Fruit fly (Drosophila melanogaster) whole organism, embryonic: ENCODE data around the gene CG14282.

Experiments used
- BtbVII ChIP-seq: fragments of 200-800 bp; sonication (Bioruptor generic); optimal IDR thresholded peaks from 3 replicates; lab custom pipeline; 2017; ENCODE audit warnings: missing biosample characterization, mild to moderate bottlenecking, missing genetic modification characterization
- Bteb2 ChIP-seq: fragments of 200-800 bp; sonication (Bioruptor generic); optimal IDR thresholded peaks from 2 replicates; lab custom pipeline; 2016; ENCODE audit warnings: missing biosample characterization, missing genetic modification characterization
- CG1024 ChIP-seq: fragments of 200-800 bp; sonication (Bioruptor generic); IDR thresholded peaks from 2 replicates; pipeline ENCODE4 v1.3.6; 2022; ENCODE audit warnings: missing biosample characterization, missing genetic modification characterization
- CG10267 ChIP-seq: fragments of 200-800 bp; sonication (Bioruptor generic); optimal IDR thresholded peaks from 2 replicates; lab custom pipeline; 2018; ENCODE audit warnings: missing biosample characterization, mild to moderate bottlenecking, missing genetic modification characterization, moderate library complexity
- CG10321 ChIP-seq: fragments of 200-800 bp; sonication (Bioruptor generic); IDR thresholded peaks from 2 replicates; pipeline ENCODE4 v1.3.6; 2022; ENCODE audit warnings: missing biosample characterization, missing genetic modification characterization
- CG11560 ChIP-seq: fragments of 200-800 bp; sonication (Bioruptor generic); IDR thresholded peaks from 3 replicates; pipeline ENCODE4 v1.3.6; 2022; ENCODE audit warnings: missing biosample characterization, missing genetic modification characterization
- CG11723 ChIP-seq: fragments of 200-800 bp; sonication (Bioruptor generic); optimal IDR thresholded peaks from 2 replicates; lab custom pipeline; 2017; ENCODE audit warnings: missing biosample characterization, mild to moderate bottlenecking, missing genetic modification characterization
- CG13296 ChIP-seq: fragments of 200-800 bp; sonication (Bioruptor generic); optimal IDR thresholded peaks from 3 replicates; lab custom pipeline; 2018; ENCODE audit warnings: missing biosample characterization, mild to moderate bottlenecking, missing genetic modification characterization
- CG14441 ChIP-seq: fragments of 200-800 bp; sonication (Bioruptor generic); IDR thresholded peaks from 2 replicates; pipeline ENCODE4 v1.3.6; 2022; ENCODE audit warnings: missing biosample characterization, missing genetic modification characterization
- CG17359 ChIP-seq: fragments of 200-800 bp; sonication (Bioruptor generic); optimal IDR thresholded peaks from 3 replicates; lab custom pipeline; 2018; ENCODE audit warnings: missing biosample characterization, mild to moderate bottlenecking, missing genetic modification characterization, moderate library complexity
- CG18599 ChIP-seq: fragments of 200-800 bp; sonication (Bioruptor generic); optimal IDR thresholded peaks from 3 replicates; lab custom pipeline; 2017; ENCODE audit warnings: missing biosample characterization, missing genetic modification characterization, mild to moderate bottlenecking, moderate library complexity, missing genetic modification reagents
- CG32772 ChIP-seq: fragments of 200-800 bp; sonication (Bioruptor generic); IDR thresholded peaks from 2 replicates; pipeline ENCODE4 v1.3.6; 2022; ENCODE audit warnings: missing biosample characterization, missing genetic modification characterization
- CG3281 ChIP-seq: fragments of 200-800 bp; sonication (Bioruptor generic); optimal IDR thresholded peaks from 3 replicates; lab custom pipeline; 2017; ENCODE audit warnings: missing biosample characterization, mild to moderate bottlenecking, missing genetic modification characterization
- CG3726 ChIP-seq: fragments of 200-800 bp; sonication (Bioruptor generic); IDR thresholded peaks from 3 replicates; pipeline ENCODE4, ENCODE4 v1.3.6; 2022; ENCODE audit warnings: missing biosample characterization, missing genetic modification characterization
- CG4854 ChIP-seq: fragments of 200-800 bp; sonication (Bioruptor generic); optimal IDR thresholded peaks from 2 replicates; lab custom pipeline; 2016; ENCODE audit warnings: missing biosample characterization, missing genetic modification characterization, inconsistent platforms
- CG6254 ChIP-seq: fragments of 200-800 bp; sonication (Bioruptor generic); optimal IDR thresholded peaks from 3 replicates; lab custom pipeline; 2017; ENCODE audit warnings: mild to moderate bottlenecking, missing biosample characterization, missing genetic modification reagents, missing genetic modification characterization
- CG6765 ChIP-seq: fragments of 200-800 bp; sonication (Bioruptor generic); optimal IDR thresholded peaks from 3 replicates; lab custom pipeline; 2017; ENCODE audit warnings: missing biosample characterization, mild to moderate bottlenecking, missing genetic modification characterization
- CG9876 ChIP-seq: fragments of 200-800 bp; sonication (Bioruptor generic); optimal IDR thresholded peaks from 2 replicates; lab custom pipeline; 2016; ENCODE audit warnings: missing biosample characterization, missing genetic modification characterization
- CoRest ChIP-seq: fragments of 200-800 bp; sonication (Bioruptor generic); optimal IDR thresholded peaks from 3 replicates; lab custom pipeline; 2018; ENCODE audit warnings: missing biosample characterization, mild to moderate bottlenecking, missing genetic modification characterization, moderate library complexity
- CrebB ChIP-seq: fragments of 200-800 bp; sonication (Bioruptor generic); optimal IDR thresholded peaks from 3 replicates; lab custom pipeline; 2018; ENCODE audit warnings: missing biosample characterization, mild to moderate bottlenecking, missing genetic modification characterization
- D ChIP-seq, 2 experiments: fragments of 200-800 bp in 1 of 2; fragments of >200 bp in 1 of 2; sonication (Bioruptor generic) in 1 of 2; optimal IDR thresholded peaks; 2 replicates in 1 of 2; 3 replicates in 1 of 2; lab custom pipeline; 2017; ENCODE audit warnings: mild to moderate bottlenecking in 1 of 2, missing biosample characterization in 1 of 2, missing genetic modification characterization in 1 of 2, missing genetic modification reagents in 1 of 2
- Drgx ChIP-seq: fragments of 200-800 bp; sonication (Bioruptor generic); IDR thresholded peaks from 2 replicates; pipeline ENCODE4 v1.3.6; 2022; ENCODE audit warnings: missing biosample characterization, missing genetic modification characterization
- Fer1 ChIP-seq: fragments of 200-800 bp; sonication (Bioruptor generic); optimal IDR thresholded peaks from 2 replicates; lab custom pipeline; 2017; ENCODE audit warnings: missing biosample characterization, mild to moderate bottlenecking, missing genetic modification characterization
- Hr3 ChIP-seq: fragments of 200-800 bp; sonication (Bioruptor generic); optimal IDR thresholded peaks from 3 replicates; lab custom pipeline; 2016; ENCODE audit warnings: missing biosample characterization, missing genetic modification characterization
- Max ChIP-seq: fragments of 200-800 bp; sonication (Bioruptor generic); optimal IDR thresholded peaks from 2 replicates; lab custom pipeline; 2016; ENCODE audit warnings: missing biosample characterization, mild to moderate bottlenecking, missing genetic modification characterization
- NK7.1 ChIP-seq: fragments of 200-800 bp; sonication (Bioruptor generic); optimal IDR thresholded peaks from 3 replicates; lab custom pipeline; 2016; ENCODE audit warnings: missing biosample characterization, missing genetic modification characterization
- Nf-YA ChIP-seq: fragments of 200-800 bp; sonication (Bioruptor generic); IDR thresholded peaks from 2 replicates; pipeline ENCODE4 v1.3.6; 2022; ENCODE audit warnings: missing biosample characterization, missing genetic modification characterization
- Nf-YB ChIP-seq: fragments of 200-800 bp; sonication (Bioruptor generic); optimal IDR thresholded peaks from 3 replicates; lab custom pipeline; 2019; ENCODE audit warnings: missing biosample characterization, mild to moderate bottlenecking, missing genetic modification characterization, moderate library complexity
- Sry-β ChIP-seq: fragments of 200-800 bp; sonication (Bioruptor generic); optimal IDR thresholded peaks from 2 replicates; lab custom pipeline; 2018; ENCODE audit warnings: missing biosample characterization, mild to moderate bottlenecking, missing genetic modification characterization, moderate library complexity
- Sry-δ ChIP-seq: fragments of 200-800 bp; sonication (Bioruptor generic); optimal IDR thresholded peaks from 2 replicates; lab custom pipeline; 2016; ENCODE audit warnings: missing biosample characterization, missing genetic modification characterization
- Ssrp ChIP-seq: fragments of 200-800 bp; sonication (Bioruptor generic); optimal IDR thresholded peaks from 2 replicates; lab custom pipeline; 2018; ENCODE audit warnings: missing biosample characterization, mild to moderate bottlenecking, missing genetic modification characterization, moderate library complexity
- ap ChIP-seq: fragments of 200-800 bp; sonication (Bioruptor generic); IDR thresholded peaks from 2 replicates; pipeline ENCODE4 v1.3.6; 2022; ENCODE audit warnings: missing biosample characterization, missing genetic modification characterization
- ato ChIP-seq: fragments of 200-800 bp; sonication (Bioruptor generic); IDR thresholded peaks from 2 replicates; pipeline ENCODE4 v1.3.6; 2022; ENCODE audit warnings: missing biosample characterization, missing genetic modification characterization; ENCODE audit not compliant: partially characterized antibody
- br ChIP-seq: fragments of >200 bp; optimal IDR thresholded peaks from 2 replicates; lab custom pipeline; 2017
- chif ChIP-seq, 2 experiments: fragments of 200-800 bp; sonication (Bioruptor generic); optimal IDR thresholded peaks; 3 replicates each; lab custom pipeline; 2016; ENCODE audit warnings: missing biosample characterization in 2 of 2, missing genetic modification characterization in 2 of 2
- dysf ChIP-seq: fragments of 200-800 bp; sonication (Bioruptor generic); IDR thresholded peaks from 3 replicates; pipeline ENCODE4 v1.3.6; 2022; ENCODE audit warnings: missing biosample characterization, missing genetic modification characterization
- emc ChIP-seq: fragments of 200-800 bp; sonication (Bioruptor generic); optimal IDR thresholded peaks from 2 replicates; lab custom pipeline; 2016; ENCODE audit warnings: missing biosample characterization, missing genetic modification characterization
- hb ChIP-seq: fragments of 200-800 bp; sonication (Bioruptor generic); IDR thresholded peaks from 3 replicates; pipeline ENCODE4 v1.3.6; 2022; ENCODE audit warnings: missing biosample characterization, missing genetic modification characterization; ENCODE audit not compliant: partially characterized antibody
- hkb ChIP-seq, 2 experiments: fragments of 200-800 bp in 1 of 2; fragments of >200 bp in 1 of 2; sonication (Bioruptor generic) in 1 of 2; IDR thresholded peaks in 1 of 2; optimal IDR thresholded peaks in 1 of 2; 2 replicates each; pipeline versions ENCODE4 v1.3.6 to Lab custom; 2017 to 2022; ENCODE audit warnings: missing biosample characterization in 1 of 2, missing genetic modification characterization in 1 of 2
- kay ChIP-seq: fragments of 200-800 bp; sonication (Bioruptor generic); optimal IDR thresholded peaks from 2 replicates; lab custom pipeline; 2016; ENCODE audit warnings: missing biosample characterization, missing genetic modification characterization
- lov ChIP-seq, 2 experiments: fragments of 200-800 bp in 1 of 2; fragments of >200 bp in 1 of 2; sonication (Bioruptor generic) in 1 of 2; IDR thresholded peaks in 1 of 2; optimal IDR thresholded peaks in 1 of 2; 2 replicates in 1 of 2; 3 replicates in 1 of 2; pipeline versions ENCODE4 v1.3.6 to Lab custom; 2017 to 2022; ENCODE audit warnings: missing biosample characterization in 1 of 2, missing genetic modification characterization in 1 of 2
- nom ChIP-seq: fragments of 200-800 bp; sonication (Bioruptor generic); optimal IDR thresholded peaks from 2 replicates; lab custom pipeline; 2017; ENCODE audit warnings: missing biosample characterization, missing genetic modification characterization, mild to moderate bottlenecking, moderate library complexity, missing genetic modification reagents
- pan ChIP-seq, 4 experiments: fragments of >200 bp in 3 of 4; fragments of 200-800 bp in 1 of 4; sonication (Bioruptor generic) in 1 of 4; optimal IDR thresholded peaks in 3 of 4; IDR thresholded peaks in 1 of 4; 2 replicates each; pipeline versions ENCODE4 v1.3.6 to Lab custom; 2017 to 2022; ENCODE audit warnings: missing biosample characterization in 2 of 4, missing genetic modification characterization in 2 of 4, mixed read lengths in 1 of 4
- pita ChIP-seq: fragments of 200-800 bp; sonication (Bioruptor generic); optimal IDR thresholded peaks from 2 replicates; lab custom pipeline; 2017; ENCODE audit warnings: missing biosample characterization, mild to moderate bottlenecking, missing genetic modification characterization
- scrt ChIP-seq: fragments of 200-800 bp; sonication (Bioruptor generic); optimal IDR thresholded peaks from 2 replicates; lab custom pipeline; 2018; ENCODE audit warnings: missing biosample characterization, mild to moderate bottlenecking, missing genetic modification characterization, moderate library complexity
- sens ChIP-seq: fragments of 200-800 bp; sonication (Bioruptor generic); peaks from one replicate; lab custom pipeline; 2016; ENCODE audit warnings: missing biosample characterization, missing genetic modification characterization
- seq ChIP-seq: fragments of 200-800 bp; sonication (Bioruptor generic); IDR thresholded peaks from 2 replicates; pipeline ENCODE4 v1.3.6; 2022; ENCODE audit warnings: missing biosample characterization, missing genetic modification characterization
- slbo ChIP-seq: fragments of 200-800 bp; sonication (Bioruptor generic); IDR thresholded peaks from 2 replicates; pipeline ENCODE4 v1.3.6; 2022; ENCODE audit warnings: missing biosample characterization, missing genetic modification characterization
- sob ChIP-seq: fragments of 200-800 bp; sonication (Bioruptor generic); IDR thresholded peaks from 2 replicates; pipeline ENCODE4 v1.3.6; 2022; ENCODE audit warnings: missing biosample characterization, missing genetic modification characterization
- zfh1 ChIP-seq: fragments of 200-800 bp; sonication (Bioruptor generic); IDR thresholded peaks from 3 replicates; pipeline ENCODE4 v1.3.6; 2022; ENCODE audit warnings: missing biosample characterization, missing genetic modification characterization

Gene CG14282

DNA sequence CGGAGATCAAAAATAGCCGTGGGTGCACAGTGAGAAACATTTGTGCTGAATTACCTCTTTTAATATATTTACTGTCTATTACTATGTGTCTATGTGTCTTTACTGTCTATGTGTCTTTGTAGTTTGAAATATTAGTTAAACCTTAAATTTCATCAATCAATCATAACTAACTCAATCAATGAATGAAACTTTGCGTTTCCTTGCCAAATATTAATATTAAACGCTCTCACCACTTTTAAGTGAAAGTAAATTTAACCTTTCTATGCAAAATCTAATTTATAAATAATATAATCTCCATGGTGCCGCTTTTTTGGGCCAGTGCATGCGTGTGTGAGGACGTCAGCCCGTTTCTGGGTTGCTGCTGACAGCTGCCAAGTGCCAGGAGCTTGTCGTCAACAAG is 4.4 kb downstream of the CG14282 start (continued):
- no peak for TF ChIP-seq ap (GFP tag; lab: Robert Waterston, UW)
- TF ChIP-seq sens (GFP tag; lab: Kevin White, UChicago): peak; percentile 81
- no peak for TF ChIP-seq emc (GFP tag; lab: Kevin White, UChicago)
- TF ChIP-seq Drgx: peak; percentile 67; the same call in 1 of the 2 replicates
- no peak for TF ChIP-seq CG3726
- peak; percentile 17 for TF ChIP-seq Fer1
- no peak for TF ChIP-seq scrt
- no peak for TF ChIP-seq CG6765 (GFP tag; lab: Kevin White, UChicago)
- TF ChIP-seq hb (GFP tag; lab: Robert Waterston, UW): no peak
- no peak for TF ChIP-seq chif (GFP tag; optimal IDR thresholded peaks at IDR 0.05; lab: Kevin White, UChicago)
- TF ChIP-seq sob: no peak
- no peak for TF ChIP-seq dysf (GFP tag; lab: Robert Waterston, UW)
- no peak for TF ChIP-seq BtbVII (GFP tag; lab: Kevin White, UChicago)
- peak; percentile 30 for TF ChIP-seq Ssrp (tag; lab: Kevin White, UChicago)
- no peak for TF ChIP-seq CG11560
- peak; percentile 42 for TF ChIP-seq nom (GFP tag; lab: Kevin White, UChicago)
- TF ChIP-seq CG1024 (GFP tag; lab: Robert Waterston, UW): no peak
- TF ChIP-seq slbo (GFP tag; lab: Robert Waterston, UW): 0 out of 2 replicates have a peak, but pooled peaks have one; percentile 7
- TF ChIP-seq pita (GFP tag; lab: Kevin White, UChicago): no peak
- TF ChIP-seq CG18599 (GFP tag; lab: Kevin White, UChicago): peak; percentile 31
- TF ChIP-seq CG3281 (GFP tag; lab: Kevin White, UChicago): peak; percentile 20
- TF ChIP-seq CG17359: peak; percentile 36
- TF ChIP-seq Sry-β (GFP tag; lab: Kevin White, UChicago): no peak
- TF ChIP-seq kay (GFP tag; lab: Kevin White, UChicago): no peak
- no peak for TF ChIP-seq D (optimal IDR thresholded peaks at IDR 0.05; lab: Kevin White, UChicago)
- no peak for TF ChIP-seq D (GFP tag; optimal IDR thresholded peaks at IDR 0.05; lab: Kevin White, UChicago)
- no peak for TF ChIP-seq NK7.1 (GFP tag; lab: Kevin White, UChicago)
- peak; percentile 30 for TF ChIP-seq CoRest
- no peak for TF ChIP-seq lov (optimal IDR thresholded peaks at IDR 0.05; lab: Kevin White, UChicago)
- no peak for TF ChIP-seq lov (GFP tag; IDR thresholded peaks at IDR 0.05; lab: Robert Waterston, UW)
- TF ChIP-seq CG10321: no peak
- TF ChIP-seq CG6254 (GFP tag; lab: Kevin White, UChicago): no peak
- TF ChIP-seq Sry-δ (GFP tag; lab: Kevin White, UChicago): no peak
- no peak for TF ChIP-seq Nf-YA (GFP tag; lab: Robert Waterston, UW)
- TF ChIP-seq CG10267 (tag; lab: Kevin White, UChicago): no peak
- TF ChIP-seq hkb (optimal IDR thresholded peaks at IDR 0.05; lab: Kevin White, UChicago): no peak
- peak; percentile 47 for TF ChIP-seq hkb (GFP tag; IDR thresholded peaks at IDR 0.05; lab: Robert Waterston, UW)
- no peak for TF ChIP-seq CG9876
- TF ChIP-seq ato: no peak
- peak; percentile 10 for TF ChIP-seq CG13296 (GFP tag; lab: Kevin White, UChicago)
- TF ChIP-seq CG4854 (GFP tag; lab: Kevin White, UChicago): no peak
- no peak for TF ChIP-seq zfh1 (GFP tag; lab: Robert Waterston, UW)
- TF ChIP-seq Nf-YB (GFP tag; lab: Kevin White, UChicago): no peak
- 0 out of 2 replicates have a peak, but pooled peaks have one; percentile 16 for TF ChIP-seq CG14441 (GFP tag; lab: Robert Waterston, UW)
- no peak for TF ChIP-seq Hr3 (GFP tag; lab: Kevin White, UChicago)
- TF ChIP-seq Max (GFP tag; lab: Kevin White, UChicago): no peak
- no peak for TF ChIP-seq CG32772 (GFP tag; lab: Robert Waterston, UW)
- no peak for TF ChIP-seq seq (GFP tag; lab: Robert Waterston, UW)
- TF ChIP-seq pan (optimal IDR thresholded peaks at IDR 0.05; lab: Kevin White, UChicago): no peak
- TF ChIP-seq pan (GFP tag; optimal IDR thresholded peaks at IDR 0.05 in 1 of 2, IDR thresholded peaks at IDR 0.05 in 1 of 2): no peak
- TF ChIP-seq CrebB (tag; lab: Kevin White, UChicago): no peak
- TF ChIP-seq CG11723 (GFP tag; lab: Kevin White, UChicago): no peak
- no peak for TF ChIP-seq Bteb2 (GFP tag; lab: Kevin White, UChicago)
- no peak for TF ChIP-seq br (lab: Kevin White, UChicago)
